Worm (Caenorhabditis elegans) whole organism, L3 larva: ENCODE measurements around the gene K11D12.11.

Experiments used
- ceh-16 ChIP-seq: sonication (generic microtip); optimal IDR thresholded peaks from 2 replicates; lab custom pipeline; 2017; ENCODE audit warnings: missing biosample characterization, missing genetic modification characterization
- egl-27 ChIP-seq: sonication (generic microtip); optimal IDR thresholded peaks from 4 replicates; lab custom pipeline; 2017; ENCODE audit warnings: missing biosample characterization, missing genetic modification reagents, missing genetic modification characterization
- lin-15B ChIP-seq: fragments of 150-350 bp; optimal IDR thresholded peaks from 2 replicates; lab custom pipeline; 2014; ENCODE audit warnings: missing biosample characterization, missing genetic modification characterization
- nhr-23 ChIP-seq: fragments of 150-350 bp; optimal IDR thresholded peaks from 2 replicates; lab custom pipeline; 2014; ENCODE audit warnings: missing biosample characterization, missing genetic modification reagents, missing genetic modification characterization
- snpc-4 ChIP-seq: fragments of 150-350 bp; optimal IDR thresholded peaks from 2 replicates; lab custom pipeline; 2014; ENCODE audit warnings: missing biosample characterization, missing genetic modification characterization
- unc-62 ChIP-seq: fragments of 150-350 bp; sonication (generic microtip); optimal IDR thresholded peaks from 4 replicates; lab custom pipeline; 2014; ENCODE audit warnings: missing biosample characterization, missing genetic modification reagents, missing genetic modification characterization

DNA sequence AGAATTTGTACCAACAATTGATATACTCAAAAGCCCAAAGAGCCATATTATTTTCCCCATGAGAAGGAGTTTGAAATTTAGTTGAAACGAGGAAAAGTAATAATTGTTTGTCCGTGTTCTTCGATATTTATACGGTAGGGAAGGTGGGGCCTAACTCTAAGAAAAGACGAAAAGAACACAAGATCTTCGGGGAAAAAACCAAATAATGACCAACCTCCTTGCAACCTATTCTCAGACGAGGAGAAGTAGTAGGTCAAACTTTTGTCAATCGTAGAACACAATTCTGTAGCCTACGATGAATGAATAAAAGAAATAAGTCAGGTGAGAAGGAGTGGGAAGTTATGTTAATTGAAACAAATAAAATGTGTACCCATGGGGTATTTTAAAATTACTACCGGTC, 52.3 kb downstream of the K11D12.11 start, which contains the start of gene ncx-8:
- TF ChIP-seq lin-15B (tag; lab: Kevin White, UChicago) (no peak), snpc-4 (tag; lab: Kevin White, UChicago) (no peak), nhr-23 (no peak), unc-62 (no peak), ceh-16 (tag; lab: Kevin White, UChicago) (no peak), egl-27 (tag; lab: Kevin White, UChicago) (no peak)
